Fruit fly (Drosophila melanogaster): ENCODE data around the gene mus312.

The mus312 gene

DNA sequence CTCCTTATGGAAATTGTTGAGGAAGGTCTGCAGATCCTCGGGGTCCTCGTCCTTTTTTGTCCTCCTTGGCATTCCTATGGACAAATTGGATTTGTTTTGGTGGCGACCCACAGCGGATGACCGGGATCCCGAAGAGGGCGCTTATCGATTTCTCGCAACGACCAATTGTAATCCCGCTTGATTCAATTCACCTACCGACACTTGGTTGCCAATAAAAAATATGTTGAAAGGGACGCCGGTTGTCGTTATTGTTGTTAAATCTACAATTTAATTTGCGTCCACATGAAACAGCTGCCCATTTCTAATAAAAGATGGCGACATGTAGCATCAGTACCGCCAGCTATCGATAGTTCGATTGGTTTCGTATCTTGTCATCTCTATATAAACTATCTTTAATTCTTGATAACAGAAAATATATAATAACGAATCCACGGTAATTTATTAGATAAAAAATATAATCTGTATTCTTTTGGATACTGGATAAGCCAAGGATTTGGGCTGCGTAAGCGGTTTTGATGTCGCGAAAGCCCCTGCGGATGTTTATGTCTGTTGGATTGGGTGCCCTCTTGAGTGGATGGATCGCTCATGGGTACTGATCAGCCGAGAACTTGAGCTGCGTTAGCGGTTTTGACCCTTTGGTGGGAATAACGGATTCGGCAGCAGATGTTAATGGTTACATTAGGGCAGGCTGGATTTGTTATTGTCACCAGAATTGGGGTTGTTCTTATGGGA, 27.6 kb downstream of the mus312 start, which contains the start of gene CTCF (continued):
- TF ChIP-seq CG17359 (tag; optimal IDR thresholded peaks at IDR 0.05) = peak; percentile 34
- TF ChIP-seq sug (tag; optimal IDR thresholded peaks at IDR 0.05) = peak; percentile 47
- TF ChIP-seq vnd (GFP tag; IDR thresholded peaks at IDR 0.05; ENCODE audit: partially characterized antibody) = peak; percentile 65; the same call in 2 of the 3 replicates
- TF ChIP-seq Bgb (GFP tag; IDR thresholded peaks at IDR 0.05; ENCODE audit: partially characterized antibody) = peak; percentile 73
- no peak for TF ChIP-seq schlank (tag; optimal IDR thresholded peaks at IDR 0.05)
- TF ChIP-seq CG34224 (GFP tag; IDR thresholded peaks at IDR 0.05; ENCODE audit: partially characterized antibody) = peak; percentile 73
- TF ChIP-seq CG6813 (GFP tag; optimal IDR thresholded peaks at IDR 0.05) = no peak
- TF ChIP-seq gem (tag; optimal IDR thresholded peaks at IDR 0.05) = no peak
- TF ChIP-seq CG18619 (GFP tag; optimal IDR thresholded peaks at IDR 0.05) = peak; percentile 7
- no peak for TF ChIP-seq CG17802 (tag; optimal IDR thresholded peaks at IDR 0.05)
- peak; percentile 38 for TF ChIP-seq NC2β (GFP tag; optimal IDR thresholded peaks at IDR 0.05)
- no peak for TF ChIP-seq sob (GFP tag; IDR thresholded peaks at IDR 0.05)
- TF ChIP-seq CG12219 (GFP tag; optimal IDR thresholded peaks at IDR 0.05) = no peak
- no peak for TF ChIP-seq trh (GFP tag; optimal IDR thresholded peaks at IDR 0.05)
- peak; percentile 55 for TF ChIP-seq CG9727 (GFP tag; optimal IDR thresholded peaks at IDR 0.05)
- TF ChIP-seq CG11085 (GFP tag; IDR thresholded peaks at IDR 0.05) = no peak
- peak; percentile 100 for TF ChIP-seq phol (tag; optimal IDR thresholded peaks at IDR 0.05)
- TF ChIP-seq sr (GFP tag; IDR thresholded peaks at IDR 0.05) = no peak
- no peak for TF ChIP-seq toy (GFP tag; IDR thresholded peaks at IDR 0.05)
- peak; percentile 41; the same call in 1 of the 3 replicates for TF ChIP-seq H15 (GFP tag; IDR thresholded peaks at IDR 0.05)
- no peak for TF ChIP-seq run (tag; optimal IDR thresholded peaks at IDR 0.05)
- peak; percentile 17 for TF ChIP-seq Mad (GFP tag; optimal IDR thresholded peaks at IDR 0.05)
- TF ChIP-seq CG9932 (GFP tag; IDR thresholded peaks at IDR 0.05) = peak; percentile 43
- peak; percentile 44 for TF ChIP-seq Sin3A (optimal IDR thresholded peaks at IDR 0.05)
- TF ChIP-seq amos (GFP tag; IDR thresholded peaks at IDR 0.05; ENCODE audit: partially characterized antibody) = peak; percentile 78
- peak; percentile 33 to 36 for TF ChIP-seq Pdp1 (GFP tag; optimal IDR thresholded peaks at IDR 0.05)
- no peak for TF ChIP-seq fru (optimal IDR thresholded peaks at IDR 0.05)
- peak; percentile 51 for TF ChIP-seq HLH3B (GFP tag; IDR thresholded peaks at IDR 0.05)
- TF ChIP-seq stwl (tag; optimal IDR thresholded peaks at IDR 0.05) = peak; percentile 67
- peak; percentile 91 for TF ChIP-seq Ets65A (GFP tag)
- peak; percentile 20 for TF ChIP-seq NK7.1 (GFP tag; optimal IDR thresholded peaks at IDR 0.05)
- TF ChIP-seq dpn (GFP tag; optimal IDR thresholded peaks at IDR 0.05) = peak; percentile 53 to 59
- peak; percentile 64 for TF ChIP-seq CG2712 (tag; optimal IDR thresholded peaks at IDR 0.05)
- peak; percentile 38 for TF ChIP-seq lbe (GFP tag; optimal IDR thresholded peaks at IDR 0.05)
- peak; percentile 12 for TF ChIP-seq pros (GFP tag; optimal IDR thresholded peaks at IDR 0.05)
- TF ChIP-seq HLH54F (GFP tag; optimal IDR thresholded peaks at IDR 0.05) = peak; percentile 20
- peak in 1 of 3 experiments; percentile 16 for TF ChIP-seq lola (GFP tag; optimal IDR thresholded peaks at IDR 0.05)
- no peak for TF ChIP-seq yki (optimal IDR thresholded peaks at IDR 0.05)
- no peak for TF ChIP-seq tx (GFP tag; optimal IDR thresholded peaks at IDR 0.05)
- no peak for TF ChIP-seq CG7357 (GFP tag; IDR thresholded peaks at IDR 0.05)
- peak; percentile 33 for TF ChIP-seq CG10209 (GFP tag; optimal IDR thresholded peaks at IDR 0.05)
- peak; percentile 13 for TF ChIP-seq Hr3 (GFP tag; optimal IDR thresholded peaks at IDR 0.05)
- TF ChIP-seq Xbp1 (GFP tag; optimal IDR thresholded peaks at IDR 0.05) = peak; percentile 57
- TF ChIP-seq CG30403 (GFP tag; optimal IDR thresholded peaks at IDR 0.05) = peak; percentile 43
- peak; percentile 29 for TF ChIP-seq ftz-f1 (GFP tag; optimal IDR thresholded peaks at IDR 0.05)
- TF ChIP-seq Scr (GFP tag; IDR thresholded peaks at IDR 0.05; ENCODE audit: partially characterized antibody) = peak; percentile 80
- TF ChIP-seq CG42726 (GFP tag; IDR thresholded peaks at IDR 0.05; ENCODE audit: partially characterized antibody) = peak; percentile 68; the same call in 1 of the 2 replicates
- no peak for TF ChIP-seq CG10654 (GFP tag; optimal IDR thresholded peaks at IDR 0.05)
- peak; percentile 37; the same call in 1 of the 3 replicates for TF ChIP-seq zen2 (GFP tag; IDR thresholded peaks at IDR 0.05; ENCODE audit: partially characterized antibody)

Data from whole organism, embryonic.